Fruit fly (Drosophila melanogaster): ENCODE measurements around the gene Axn.

The Axn gene

DNA sequence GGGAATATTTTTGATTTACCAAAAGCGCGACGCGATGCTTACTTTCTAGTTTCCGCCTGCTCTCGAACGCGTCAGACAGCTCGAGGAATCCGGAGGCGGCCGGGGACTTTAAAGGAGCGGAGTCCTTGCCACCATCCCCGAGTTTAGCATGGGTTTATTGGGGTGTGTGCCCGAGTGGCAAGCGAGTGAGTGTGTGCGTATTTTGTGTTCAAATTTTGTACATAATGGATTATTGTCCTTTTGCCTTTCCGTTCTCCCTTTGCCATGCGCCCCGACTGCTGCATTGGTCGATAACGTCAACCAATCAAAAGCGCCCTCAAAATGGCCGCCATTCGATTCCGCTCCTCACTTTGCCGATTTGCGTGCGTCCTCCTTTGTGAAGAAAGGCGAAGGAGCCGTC is 7.4 kb downstream of the Axn start:
- no peak for TF ChIP-seq CG12605 (GFP tag; IDR thresholded peaks at IDR 0.05)
- TF ChIP-seq CG15710 (tag; optimal IDR thresholded peaks at IDR 0.05) = no peak

- TF ChIP-seq CG10348 (GFP tag; IDR thresholded peaks at IDR 0.05) (no peak), CG4496 (GFP tag; IDR thresholded peaks at IDR 0.05) (no peak), CG15710 (tag; optimal IDR thresholded peaks at IDR 0.05) (no peak), Snoo (tag; optimal IDR thresholded peaks at IDR 0.05) (no peak), CG12605 (GFP tag; IDR thresholded peaks at IDR 0.05) (no peak), CG17806 (tag; optimal IDR thresholded peaks at IDR 0.05) (no peak), CG9948 (tag; optimal IDR thresholded peaks at IDR 0.05) (no peak), rn (GFP tag; IDR thresholded peaks at IDR 0.05) (no peak), Ets98B (GFP tag; IDR thresholded peaks at IDR 0.05) (no peak)
Measured at dm6 chr3R:30032281-30032680, 9.6 kb downstream of the Axn start.

DNA sequence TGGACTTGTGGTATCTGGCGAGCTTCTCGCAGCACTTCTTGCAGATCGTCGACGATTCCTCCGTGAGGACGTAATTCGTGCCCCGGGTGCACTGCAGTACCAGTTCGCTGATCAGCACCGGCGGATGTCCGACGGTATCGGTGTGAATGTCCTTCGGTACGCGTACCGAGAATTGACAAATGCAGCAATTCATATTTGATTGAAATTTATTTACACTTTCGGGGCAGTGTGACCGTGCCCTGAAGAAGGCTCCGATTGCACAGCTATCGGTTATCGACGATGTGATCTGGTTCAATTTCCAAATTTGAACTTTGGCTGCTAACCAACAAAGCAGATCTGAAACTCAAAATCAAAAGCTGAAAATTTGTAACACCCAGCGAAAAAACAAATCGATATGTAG is 14.0 kb downstream of the Axn start, which contains the start of gene ZIPIC:
TSS of gene ZIPIC (minus strand) at position 262 of the 400 bp plus-strand sequence.
- TF ChIP-seq CG17806 (tag; optimal IDR thresholded peaks at IDR 0.05) = no peak
- no peak for TF ChIP-seq CG8159 (tag; optimal IDR thresholded peaks at IDR 0.05)
- TF ChIP-seq CG8301 (tag; optimal IDR thresholded peaks at IDR 0.05) = no peak
- no peak for TF ChIP-seq CG4496 (GFP tag; IDR thresholded peaks at IDR 0.05)
- no peak for TF ChIP-seq CG12605 (GFP tag; IDR thresholded peaks at IDR 0.05)
- no peak for TF ChIP-seq Pif1B (GFP tag; optimal IDR thresholded peaks at IDR 0.05)
- no peak for TF ChIP-seq CG32121 (GFP tag; IDR thresholded peaks at IDR 0.05)

- no peak for TF ChIP-seq gl (tag; optimal IDR thresholded peaks at IDR 0.05)
- no peak for TF ChIP-seq CG13204 (GFP tag; optimal IDR thresholded peaks at IDR 0.05)
- no peak for TF ChIP-seq CG4496 (GFP tag; IDR thresholded peaks at IDR 0.05)
- no peak for TF ChIP-seq CG12605 (GFP tag; IDR thresholded peaks at IDR 0.05)
- no peak for TF ChIP-seq CG15710 (tag; optimal IDR thresholded peaks at IDR 0.05)
- TF ChIP-seq CG32121 (GFP tag; IDR thresholded peaks at IDR 0.05) = no peak
- TF ChIP-seq EcR (GFP tag; optimal IDR thresholded peaks at IDR 0.05) = no peak
- no peak for TF ChIP-seq CG17806 (tag; optimal IDR thresholded peaks at IDR 0.05)
- TF ChIP-seq CG34367 (tag; optimal IDR thresholded peaks at IDR 0.05) = no peak
- TF ChIP-seq CG8301 (tag; optimal IDR thresholded peaks at IDR 0.05) = no peak
- no peak for TF ChIP-seq rn (GFP tag; IDR thresholded peaks at IDR 0.05)
- no peak for TF ChIP-seq CG10348 (GFP tag; IDR thresholded peaks at IDR 0.05)
- no peak for TF ChIP-seq Pif1B (GFP tag; optimal IDR thresholded peaks at IDR 0.05)
- TF ChIP-seq CG14655 (GFP tag; optimal IDR thresholded peaks at IDR 0.05) = no peak
- TF ChIP-seq CG8159 (tag; optimal IDR thresholded peaks at IDR 0.05) = no peak
- no peak for TF ChIP-seq fd96Ca (GFP tag; IDR thresholded peaks at IDR 0.05)
- TF ChIP-seq D1 (tag; optimal IDR thresholded peaks at IDR 0.05) = no peak
- no peak for TF ChIP-seq Ets98B (GFP tag; IDR thresholded peaks at IDR 0.05)
- TF ChIP-seq CG9948 (tag; optimal IDR thresholded peaks at IDR 0.05) = no peak
- no peak for TF ChIP-seq Pif1A (GFP tag; optimal IDR thresholded peaks at IDR 0.05)
Measured at dm6 chr3R:30037630-30038029, 15.0 kb downstream of the Axn start, which contains the start of gene ocn. Gene ocn, minus strand, starts transcription at chr3R:30037730.

dm6 chr3R:30038628-30039027 is 16.0 kb downstream of the Axn start, which contains the start of gene janB:
Gene janB, minus strand, starts transcription at chr3R:30038728.
- no peak for TF ChIP-seq CG12605 (GFP tag; IDR thresholded peaks at IDR 0.05)
- no peak for TF ChIP-seq Snoo (tag; optimal IDR thresholded peaks at IDR 0.05)
- no peak for TF ChIP-seq CG34367 (tag; optimal IDR thresholded peaks at IDR 0.05)
- no peak for TF ChIP-seq CG4496 (GFP tag; IDR thresholded peaks at IDR 0.05)
- TF ChIP-seq Pif1B (GFP tag; optimal IDR thresholded peaks at IDR 0.05) = no peak
- no peak for TF ChIP-seq D1 (tag; optimal IDR thresholded peaks at IDR 0.05)
- TF ChIP-seq Pif1A (GFP tag; optimal IDR thresholded peaks at IDR 0.05) = no peak
- no peak for TF ChIP-seq CG13204 (GFP tag; optimal IDR thresholded peaks at IDR 0.05)
- no peak for TF ChIP-seq fd96Ca (GFP tag; IDR thresholded peaks at IDR 0.05)
- TF ChIP-seq CG32121 (GFP tag; IDR thresholded peaks at IDR 0.05) = no peak

DNA sequence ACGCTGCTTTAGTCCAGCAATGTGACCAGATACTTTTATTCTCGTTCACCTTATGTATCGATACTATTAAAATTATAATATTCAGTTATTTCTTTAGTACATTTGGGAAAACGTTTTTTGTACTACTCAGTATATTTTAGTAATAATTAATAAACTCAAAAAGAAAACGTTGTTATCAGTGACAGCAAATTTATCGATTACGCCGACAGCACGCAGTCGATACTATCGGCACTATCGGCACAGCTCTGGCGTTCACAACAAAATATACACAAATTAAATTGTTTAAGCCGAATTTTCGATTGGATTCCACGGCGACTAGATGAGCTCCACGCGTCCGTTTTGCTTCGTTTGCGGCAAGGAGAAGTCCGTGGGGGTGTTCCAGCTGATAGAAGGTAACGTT is 16.9 kb downstream of the Axn start, which contains the start of the genes janA, Sry-alpha and Sry-beta:
TSS of gene janA (minus strand) at position 40 of the 400 bp plus-strand sequence.
TSS of gene Sry-alpha (plus strand) at position 226 of the 400 bp plus-strand sequence.
TSS of gene Sry-beta (plus strand) at position 226 of the 400 bp plus-strand sequence.
- TF ChIP-seq CG15710 (tag; optimal IDR thresholded peaks at IDR 0.05) (peak; percentile 2), CG17806 (tag; optimal IDR thresholded peaks at IDR 0.05) (no peak), CG34367 (tag; optimal IDR thresholded peaks at IDR 0.05) (no peak)

dm6 chr3R:30040879-30041278 is 18.2 kb downstream of the Axn start:
- TF ChIP-seq CG13204 (GFP tag; optimal IDR thresholded peaks at IDR 0.05) (no peak), CG10348 (GFP tag; IDR thresholded peaks at IDR 0.05) (no peak), CG14655 (GFP tag; optimal IDR thresholded peaks at IDR 0.05) (no peak), rn (GFP tag; IDR thresholded peaks at IDR 0.05) (no peak)

Data from whole organism, pupa.